Worm (Caenorhabditis elegans): ENCODE results near the gene K09C6.2.

DNA sequence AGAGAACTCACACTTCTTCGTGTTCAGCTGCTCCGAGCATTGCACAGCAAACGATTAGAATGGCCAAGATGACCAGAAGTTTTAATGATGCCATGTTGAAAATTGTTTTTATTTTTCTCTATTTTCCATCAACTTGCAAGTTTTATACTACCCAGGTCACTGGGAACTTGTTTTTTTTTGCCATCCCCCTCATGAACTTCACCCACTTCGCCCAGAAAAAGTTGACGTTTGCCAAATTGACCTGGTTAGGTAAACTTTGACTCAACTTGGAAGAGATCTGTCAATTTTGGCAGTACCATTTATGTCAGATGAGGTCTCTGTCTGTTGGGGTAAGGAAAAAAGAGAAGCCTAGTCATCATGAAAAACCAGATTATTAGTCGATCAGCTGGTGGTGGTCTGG, 43.5 kb upstream of the K09C6.2 start, which contains the start of gene R13D11.10:
- TF ChIP-seq scrt-1 (GFP tag; IDR thresholded peaks at IDR 0.05) (no peak), flt-1 (GFP tag; IDR thresholded peaks at IDR 0.05) (no peak), ama-1 (optimal IDR thresholded peaks at IDR 0.05) (no peak), hnd-1 (tag; optimal IDR thresholded peaks at IDR 0.05) (no peak), ceh-13 (GFP tag; optimal IDR thresholded peaks at IDR 0.05) (no peak), tra-4 (tag; optimal IDR thresholded peaks at IDR 0.05) (no peak)
